Fruit fly (Drosophila melanogaster) whole organism, wandering third instar larva: ENCODE measurements around the gene CG6962.

Experiments
- CG32264 ChIP-seq: fragments of 200-800 bp; sonication (Bioruptor generic); optimal IDR thresholded peaks from 2 replicates; lab custom pipeline; 2016; ENCODE audit warnings: missing biosample characterization, missing genetic modification characterization
- CrebA ChIP-seq: fragments of 200-800 bp; sonication (Bioruptor generic); optimal IDR thresholded peaks from 2 replicates; lab custom pipeline; 2016; ENCODE audit warnings: missing biosample characterization, mild to moderate bottlenecking, missing genetic modification characterization, borderline replicate concordance
- Dif ChIP-seq: fragments of 200-275, 200-300 bp; sonication (Bioruptor generic); optimal IDR thresholded peaks from 2 replicates; lab custom pipeline; 2018; ENCODE audit warnings: missing biosample characterization, missing genetic modification characterization; ENCODE audit not compliant: partially characterized antibody
- GATAd ChIP-seq: sonication (Bioruptor generic); optimal IDR thresholded peaks from 2 replicates; lab custom pipeline; 2016; ENCODE audit warnings: missing biosample characterization, missing genetic modification characterization
- HLH106 ChIP-seq: fragments of 200-800 bp; optimal IDR thresholded peaks from 3 replicates; lab custom pipeline; 2019; ENCODE audit warnings: missing biosample characterization, mild to moderate bottlenecking, missing genetic modification characterization, moderate library complexity
- Hnf4 ChIP-seq: fragments of 200-800 bp; sonication (Bioruptor generic); optimal IDR thresholded peaks from 2 replicates; lab custom pipeline; 2016; ENCODE audit warnings: missing biosample characterization, mild to moderate bottlenecking, missing genetic modification characterization
- Hr78 ChIP-seq: fragments of >200 bp; optimal IDR thresholded peaks from 2 replicates; lab custom pipeline; 2017; ENCODE audit warnings: missing biosample characterization, missing genetic modification characterization
- Hr83 ChIP-seq: fragments of 200-300 bp; sonication (Bioruptor generic); optimal IDR thresholded peaks from 2 replicates; lab custom pipeline; 2016; ENCODE audit warnings: missing biosample characterization, mild to moderate bottlenecking, missing genetic modification characterization, moderate library complexity; ENCODE audit not compliant: poor library complexity, severe bottlenecking
- Jra ChIP-seq: sonication (Bioruptor generic); optimal IDR thresholded peaks from 2 replicates; lab custom pipeline; 2016; ENCODE audit warnings: missing biosample characterization, missing genetic modification characterization
- Mio ChIP-seq: sonication (Bioruptor generic); optimal IDR thresholded peaks from 2 replicates; lab custom pipeline; 2016; ENCODE audit warnings: missing biosample characterization, missing genetic modification characterization
- Myc ChIP-seq: fragments of >200 bp; optimal IDR thresholded peaks from 2 replicates; lab custom pipeline; 2017
- OdsH ChIP-seq: fragments of 200-800 bp; sonication (Bioruptor generic); optimal IDR thresholded peaks from 2 replicates; lab custom pipeline; 2016; ENCODE audit warnings: missing biosample characterization, mild to moderate bottlenecking, missing genetic modification characterization
- Rel ChIP-seq, 2 experiments: fragments of 200-800 bp; sonication (Bioruptor generic) in 1 of 2; optimal IDR thresholded peaks; 2 replicates in 1 of 2; 3 replicates in 1 of 2; lab custom pipeline; 2016 to 2019; ENCODE audit warnings: mild to moderate bottlenecking in 2 of 2, missing biosample characterization in 2 of 2, missing genetic modification characterization in 2 of 2, moderate library complexity in 1 of 2
- Sp1 ChIP-seq: fragments of 200-800 bp; sonication (Bioruptor generic); optimal IDR thresholded peaks from 3 replicates; lab custom pipeline; 2019; ENCODE audit warnings: missing biosample characterization, mild to moderate bottlenecking, missing genetic modification characterization, moderate library complexity
- Vsx2 ChIP-seq: fragments of 200-300, 225-300 bp; sonication (Bioruptor generic); optimal IDR thresholded peaks from 2 replicates; lab custom pipeline; 2018; ENCODE audit warnings: missing biosample characterization, missing genetic modification characterization; ENCODE audit not compliant: partially characterized antibody
- br ChIP-seq: fragments of 200-800 bp; sonication (Bioruptor generic); optimal IDR thresholded peaks from 2 replicates; lab custom pipeline; 2016; ENCODE audit warnings: missing biosample characterization, missing genetic modification characterization
- brk ChIP-seq: fragments of 200-800 bp; sonication (Bioruptor generic); optimal IDR thresholded peaks from 2 replicates; lab custom pipeline; 2016; ENCODE audit warnings: missing biosample characterization, mild to moderate bottlenecking, missing genetic modification characterization
- dl ChIP-seq, 2 experiments: fragments of 175-275, 200-275 bp in 1 of 2; fragments of 200-275 bp in 1 of 2; sonication (Bioruptor generic); optimal IDR thresholded peaks; lab custom pipeline; 2018; ENCODE audit warnings: mild to moderate bottlenecking in 2 of 2, missing biosample characterization in 2 of 2, missing genetic modification characterization in 2 of 2, moderate library complexity in 2 of 2; ENCODE audit not compliant: partially characterized antibody in 2 of 2, insufficient read depth in 1 of 2
- dmrt93B ChIP-seq: fragments of 200-800 bp; sonication (Bioruptor generic); optimal IDR thresholded peaks from 2 replicates; lab custom pipeline; 2018; ENCODE audit warnings: missing biosample characterization, mild to moderate bottlenecking, missing genetic modification characterization
- dsf ChIP-seq: sonication (Bioruptor generic); optimal IDR thresholded peaks from 2 replicates; lab custom pipeline; 2016; ENCODE audit warnings: missing biosample characterization, missing genetic modification characterization, borderline replicate concordance
- ey ChIP-seq: fragments of 200-800 bp; sonication (Bioruptor generic); optimal IDR thresholded peaks from 2 replicates; lab custom pipeline; 2016; ENCODE audit warnings: missing biosample characterization, missing genetic modification characterization
- foxo ChIP-seq, 2 experiments: fragments of 200-800 bp; sonication (Bioruptor generic); optimal IDR thresholded peaks; 2 replicates in 1 of 2; 3 replicates in 1 of 2; lab custom pipeline; 2016 to 2017; ENCODE audit warnings: missing biosample characterization in 2 of 2, missing genetic modification characterization in 2 of 2
- fru ChIP-seq: fragments of 200-800 bp; sonication (Bioruptor generic); optimal IDR thresholded peaks from 3 replicates; lab custom pipeline; 2016; ENCODE audit warnings: missing biosample characterization, mild to moderate bottlenecking, missing genetic modification characterization
- h ChIP-seq: fragments of 200-800 bp; sonication (Bioruptor generic); optimal IDR thresholded peaks from 3 replicates; lab custom pipeline; 2016; ENCODE audit warnings: missing biosample characterization, mild to moderate bottlenecking, missing genetic modification characterization
- jim ChIP-seq: fragments of 175-275, 200-325 bp; sonication (Bioruptor generic); optimal IDR thresholded peaks from 2 replicates; lab custom pipeline; 2016; ENCODE audit warnings: missing biosample characterization, mild to moderate bottlenecking, missing genetic modification characterization
- lola ChIP-seq: fragments of >200 bp; optimal IDR thresholded peaks from 2 replicates; lab custom pipeline; 2017; ENCODE audit warnings: missing biosample characterization, missing genetic modification characterization
- pan ChIP-seq: fragments of >200 bp; optimal IDR thresholded peaks from 2 replicates; lab custom pipeline; 2017
- psq ChIP-seq: fragments of 200-800 bp; sonication (Bioruptor generic); optimal IDR thresholded peaks from 3 replicates; lab custom pipeline; 2017; ENCODE audit warnings: missing biosample characterization, mild to moderate bottlenecking, missing genetic modification characterization, moderate library complexity
- rgr ChIP-seq: fragments of 200-800 bp; sonication (Bioruptor generic); optimal IDR thresholded peaks from 3 replicates; lab custom pipeline; 2016; ENCODE audit warnings: missing biosample characterization, mild to moderate bottlenecking, missing genetic modification characterization
- sage ChIP-seq: fragments of 200-800 bp; sonication (Bioruptor generic); optimal IDR thresholded peaks from 2 replicates; lab custom pipeline; 2016; ENCODE audit warnings: missing biosample characterization, mild to moderate bottlenecking, missing genetic modification characterization
- tai ChIP-seq: sonication (Bioruptor generic); optimal IDR thresholded peaks from 2 replicates; lab custom pipeline; 2016; ENCODE audit warnings: missing biosample characterization, missing genetic modification characterization
- usp ChIP-seq: fragments of >200 bp; optimal IDR thresholded peaks from 2 replicates; lab custom pipeline; 2017; ENCODE audit warnings: missing biosample characterization, missing genetic modification characterization
- woc ChIP-seq: sonication (Bioruptor generic); optimal IDR thresholded peaks from 2 replicates; lab custom pipeline; 2016; ENCODE audit warnings: missing biosample characterization, mild to moderate bottlenecking, missing genetic modification characterization

Gene CG6962

DNA sequence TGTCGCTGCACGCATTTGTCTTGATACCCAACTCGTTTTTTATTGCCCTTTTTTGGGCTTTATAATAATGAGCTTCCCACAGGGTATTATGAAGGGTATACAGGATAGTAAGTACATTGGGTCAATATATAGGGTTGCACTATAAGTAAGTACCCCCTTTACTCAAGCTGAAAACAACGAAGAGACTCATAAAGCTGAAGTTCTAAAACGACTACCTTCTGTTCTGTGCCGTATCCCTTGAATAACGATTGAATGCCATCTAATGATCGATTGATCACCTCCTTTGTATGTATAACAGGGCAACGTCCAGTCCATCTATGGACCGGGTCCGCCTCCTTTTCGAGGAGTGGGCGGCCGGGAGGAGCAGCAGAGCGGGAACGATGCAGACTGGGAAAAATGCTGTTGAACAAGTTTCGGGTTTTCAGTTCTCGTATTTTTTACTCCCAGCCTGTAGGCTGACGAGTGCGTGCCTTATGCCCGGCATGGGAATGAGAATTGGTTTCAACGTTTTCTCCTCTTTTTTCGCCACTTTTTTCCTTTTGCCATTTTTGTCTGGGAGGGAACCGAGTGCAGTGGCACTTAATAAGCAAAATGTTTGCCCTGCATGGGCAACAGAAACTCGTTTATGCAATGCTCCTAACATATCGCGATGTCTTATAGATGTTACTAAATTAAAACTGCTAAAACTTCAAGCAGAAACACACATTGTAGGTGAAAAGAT is 22.6 kb downstream of the CG6962 start:
- TF ChIP-seq psq (GFP tag; lab: Kevin White, UChicago) (peak; percentile 69), Mio (GFP tag; lab: Kevin White, UChicago) (no peak), fru (GFP tag; lab: Kevin White, UChicago) (peak; percentile 71), pan (lab: Kevin White, UChicago) (peak; percentile 10), brk (GFP tag; lab: Kevin White, UChicago) (no peak), Rel (GFP tag; optimal IDR thresholded peaks at IDR 0.05; lab: Kevin White, UChicago) (no peak), Rel (tag; optimal IDR thresholded peaks at IDR 0.05; lab: Kevin White, UChicago) (no peak), Hnf4 (GFP tag; lab: Kevin White, UChicago) (peak; percentile 51), Hr78 (GFP tag; lab: Kevin White, UChicago) (no peak), Myc (no peak), Sp1 (GFP tag; lab: Kevin White, UChicago) (peak; percentile 23), Dif (GFP tag; lab: Kevin White, UChicago) (peak; percentile 59), foxo (GFP tag; optimal IDR thresholded peaks at IDR 0.05; lab: Kevin White, UChicago) (peak in 1 of 2 experiments; percentile 61), rgr (peak; percentile 42), HLH106 (tag; lab: Kevin White, UChicago) (peak; percentile 57), Vsx2 (GFP tag; lab: Kevin White, UChicago) (peak; percentile 24), h (GFP tag; lab: Kevin White, UChicago) (peak; percentile 60), dl (GFP tag; optimal IDR thresholded peaks at IDR 0.05; lab: Kevin White, UChicago; ENCODE audit: insufficient read depth in 1 of 2, partially characterized antibody in 2 of 2) (no peak), dmrt93B (peak; percentile 34), woc (GFP tag; lab: Kevin White, UChicago) (peak; percentile 97), OdsH (GFP tag; lab: Kevin White, UChicago) (peak; percentile 49), CrebA (no peak), br (peak; percentile 48), jim (GFP tag; lab: Kevin White, UChicago) (no peak), ey (GFP tag; lab: Kevin White, UChicago) (peak; percentile 67), lola (no peak)

- no peak for TF ChIP-seq usp (GFP tag; lab: Kevin White, UChicago)
- TF ChIP-seq psq (GFP tag; lab: Kevin White, UChicago) = peak; percentile 77
Observed at dm6 chr3R:11859103-11859502, 23.2 kb downstream of the CG6962 start.

dm6 chr3R:11856295-11856694 is 26.0 kb downstream of the CG6962 start:
- no peak for TF ChIP-seq sage (GFP tag; lab: Kevin White, UChicago)
- TF ChIP-seq dsf = no peak
- TF ChIP-seq, all 38 proteins: peak for 0

dm6 chr3R:11855156-11855555 is 27.2 kb downstream of the CG6962 start:
- TF ChIP-seq pan (lab: Kevin White, UChicago) (no peak), Jra (GFP tag; lab: Kevin White, UChicago) (no peak), CG32264 (no peak), GATAd (GFP tag; lab: Kevin White, UChicago) (no peak), fru (GFP tag; lab: Kevin White, UChicago) (no peak), OdsH (GFP tag; lab: Kevin White, UChicago) (no peak), rgr (peak; percentile 1), Vsx2 (GFP tag; lab: Kevin White, UChicago) (no peak)

DNA sequence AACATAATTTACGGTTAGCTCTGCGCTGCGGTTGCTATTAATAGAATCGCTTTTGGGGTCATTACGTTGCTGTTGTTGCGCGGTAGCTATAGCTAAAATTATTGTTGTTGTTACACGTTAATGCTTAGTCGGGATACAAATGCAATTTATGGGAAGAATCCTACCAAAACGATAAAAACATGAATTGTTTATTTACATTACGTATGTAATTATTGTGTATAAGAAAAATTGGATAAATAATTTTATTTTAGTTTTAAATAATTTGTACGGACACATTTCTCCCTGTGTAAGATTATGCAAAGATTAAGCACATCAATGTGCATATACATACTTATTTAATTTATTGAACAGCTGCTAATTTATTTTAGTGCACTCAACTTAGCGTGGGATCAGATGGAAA is 30.4 kb downstream of the CG6962 start:
- TF ChIP-seq jim (GFP tag; lab: Kevin White, UChicago) = no peak
- no peak for TF ChIP-seq sage (GFP tag; lab: Kevin White, UChicago)
- no peak for TF ChIP-seq tai (GFP tag; lab: Kevin White, UChicago)
- no peak for TF ChIP-seq fru (GFP tag; lab: Kevin White, UChicago)
- TF ChIP-seq HLH106 (tag; lab: Kevin White, UChicago) = no peak
- no peak for TF ChIP-seq Vsx2 (GFP tag; lab: Kevin White, UChicago)
- TF ChIP-seq woc (GFP tag; lab: Kevin White, UChicago) = no peak
- no peak for TF ChIP-seq br
- no peak for TF ChIP-seq Hr78 (GFP tag; lab: Kevin White, UChicago)
- no peak for TF ChIP-seq dl (GFP tag; optimal IDR thresholded peaks at IDR 0.05; lab: Kevin White, UChicago; ENCODE audit: insufficient read depth in 1 of 2, partially characterized antibody in 2 of 2)
- no peak for TF ChIP-seq Rel (GFP tag; optimal IDR thresholded peaks at IDR 0.05; lab: Kevin White, UChicago)
- no peak for TF ChIP-seq Rel (tag; optimal IDR thresholded peaks at IDR 0.05; lab: Kevin White, UChicago)
- TF ChIP-seq Hr83 (GFP tag; lab: Kevin White, UChicago) = no peak
- TF ChIP-seq GATAd (GFP tag; lab: Kevin White, UChicago) = no peak
